Fruit fly (Drosophila melanogaster) whole organism, adult: ENCODE measurements around the gene CG7512.

Experiments
- CG11617 ChIP-seq: fragments of 200-800 bp; sonication (Bioruptor generic); optimal IDR thresholded peaks from 2 replicates; lab custom pipeline; 2017; ENCODE audit warnings: mild to moderate bottlenecking, missing biosample characterization, missing genetic modification reagents, missing genetic modification characterization
- CG12768 ChIP-seq: fragments of 200-800 bp; sonication (Bioruptor generic); optimal IDR thresholded peaks from 2 replicates; lab custom pipeline; 2017; ENCODE audit warnings: missing biosample characterization, missing genetic modification characterization, mild to moderate bottlenecking, moderate library complexity, missing genetic modification reagents
- CG1620 ChIP-seq: fragments of 200-800 bp; sonication (Bioruptor generic); optimal IDR thresholded peaks from 2 replicates; lab custom pipeline; 2016; ENCODE audit warnings: missing biosample characterization, missing genetic modification characterization
- CG33017 ChIP-seq: fragments of 200-800 bp; sonication (Bioruptor generic); optimal IDR thresholded peaks from 2 replicates; lab custom pipeline; 2018; ENCODE audit warnings: missing biosample characterization, mild to moderate bottlenecking, missing genetic modification characterization, moderate library complexity
- CG5204 ChIP-seq: fragments of 200-800 bp; sonication (Bioruptor generic); optimal IDR thresholded peaks from 2 replicates; lab custom pipeline; 2016; ENCODE audit warnings: missing biosample characterization, missing genetic modification characterization
- CG7101 ChIP-seq: fragments of 200-800 bp; sonication (Bioruptor generic); optimal IDR thresholded peaks from 2 replicates; lab custom pipeline; 2018; ENCODE audit warnings: missing biosample characterization, mild to moderate bottlenecking, missing genetic modification characterization, moderate library complexity
- Hr96 ChIP-seq: fragments of 200-800 bp; sonication (Bioruptor generic); optimal IDR thresholded peaks from 2 replicates; lab custom pipeline; 2016; ENCODE audit warnings: missing biosample characterization, missing genetic modification characterization
- bab1 ChIP-seq: fragments of 200-800 bp; sonication (Bioruptor generic); optimal IDR thresholded peaks from 3 replicates; lab custom pipeline; 2019; ENCODE audit warnings: missing biosample characterization, mild to moderate bottlenecking, missing genetic modification characterization, moderate library complexity
- kay ChIP-seq: fragments of 200-800 bp; sonication (Bioruptor generic); peaks from one replicate; lab custom pipeline; 2016; ENCODE audit warnings: missing biosample characterization, missing genetic modification characterization, borderline replicate concordance
- ovo ChIP-seq: fragments of 200-800 bp; sonication (Bioruptor generic); optimal IDR thresholded peaks from 2 replicates; lab custom pipeline; 2016; ENCODE audit warnings: missing biosample characterization, missing genetic modification characterization
- tj ChIP-seq: fragments of 200-800 bp; sonication (Bioruptor generic); optimal IDR thresholded peaks from 3 replicates; lab custom pipeline; 2017; ENCODE audit warnings: missing biosample characterization, mild to moderate bottlenecking, missing genetic modification characterization, moderate library complexity
- toe ChIP-seq: fragments of 200-800 bp; sonication (Bioruptor generic); optimal IDR thresholded peaks from 2 replicates; lab custom pipeline; 2016; ENCODE audit warnings: missing biosample characterization, missing genetic modification characterization

DNA sequence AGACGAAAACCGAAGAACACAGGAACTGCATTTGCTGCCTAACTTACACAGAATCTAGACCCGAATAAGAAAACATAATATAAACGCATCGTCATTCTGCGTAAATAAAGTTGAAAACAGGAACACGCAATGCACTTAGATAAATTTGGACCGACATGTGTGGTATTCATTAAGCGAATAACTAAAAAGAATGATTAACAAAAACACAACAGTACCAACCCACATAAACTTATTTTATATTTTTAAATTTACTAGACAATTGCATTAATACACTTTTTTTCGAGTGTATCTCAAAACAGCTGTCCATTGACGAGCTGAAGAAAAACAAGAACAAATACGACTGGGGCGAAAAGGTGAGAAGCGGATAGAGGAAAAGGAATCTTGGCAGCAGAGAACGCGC, 40.8 kb downstream of the CG7512 start:
- TF ChIP-seq kay (no peak), CG5204 (GFP tag; lab: Kevin White, UChicago) (no peak), CG11617 (GFP tag; lab: Kevin White, UChicago) (no peak), bab1 (GFP tag; lab: Kevin White, UChicago) (no peak), Hr96 (no peak), CG1620 (GFP tag; lab: Kevin White, UChicago) (no peak), toe (no peak), tj (GFP tag; lab: Kevin White, UChicago) (no peak), CG12768 (no peak), CG33017 (tag; lab: Kevin White, UChicago) (no peak), CG7101 (tag; lab: Kevin White, UChicago) (peak; percentile 6), ovo (GFP tag; lab: Kevin White, UChicago) (no peak)
